Worm (Caenorhabditis elegans): Measurements from ENCODE around the gene ZC250.2.
"Not testable (repeated sequence)": the region's sequence is repeated elsewhere in the genome, so short reads cannot be mapped to it uniquely, and the experiment has no call there.

The ZC250.2 gene

ce11 chrV:5792031-5792430 lies at the start of gene ZC250.2:
Gene ZC250.2, plus strand, starts transcription at chrV:5792331.
- no peak for TF ChIP-seq ama-1 (optimal IDR thresholded peaks at IDR 0.05)
- no peak for TF ChIP-seq mdl-1 (tag; optimal IDR thresholded peaks at IDR 0.05)
- TF ChIP-seq nfya-1 (tag; optimal IDR thresholded peaks at IDR 0.05; ENCODE audit: insufficient read depth), result no peak
- TF ChIP-seq lin-15B (tag; optimal IDR thresholded peaks at IDR 0.05), result no peak
- TF ChIP-seq nhr-76 (tag; optimal IDR thresholded peaks at IDR 0.05), result no peak
- no peak for TF ChIP-seq nhr-12 (tag; optimal IDR thresholded peaks at IDR 0.05)
- no peak for TF ChIP-seq ceh-16 (tag; optimal IDR thresholded peaks at IDR 0.05)
- TF ChIP-seq R02D3.7 (tag; optimal IDR thresholded peaks at IDR 0.05), result no peak
- TF ChIP-seq ZK546.5 (tag; optimal IDR thresholded peaks at IDR 0.05), result no peak
- TF ChIP-seq ceh-28 (tag; optimal IDR thresholded peaks at IDR 0.05), result no peak

- TF ChIP-seq jun-1 (tag; optimal IDR thresholded peaks at IDR 0.05), result no peak
- no peak for TF ChIP-seq lsy-12 (tag; optimal IDR thresholded peaks at IDR 0.05)
- TF ChIP-seq egl-27 (tag; optimal IDR thresholded peaks at IDR 0.05), result no peak
- TF ChIP-seq elt-3 (tag; optimal IDR thresholded peaks at IDR 0.05), result no peak
- no peak for TF ChIP-seq elt-2 (tag; optimal IDR thresholded peaks at IDR 0.05)
- no peak for TF ChIP-seq ceh-9 (tag; optimal IDR thresholded peaks at IDR 0.05)
- no peak for TF ChIP-seq ztf-4 (tag; optimal IDR thresholded peaks at IDR 0.05)
- TF ChIP-seq nhr-28 (tag; optimal IDR thresholded peaks at IDR 0.05), result no peak
Observed at ce11 chrV:5746237-5746636, 45.9 kb upstream of the ZC250.2 start.

ce11 chrV:5747519-5747918 lies 44.6 kb upstream of the ZC250.2 start, which contains the start of gene acds-10:
Gene acds-10, plus strand, starts transcription at chrV:5747819.
- peak; percentile 31 for TF ChIP-seq elt-2 (tag; optimal IDR thresholded peaks at IDR 0.05)
- TF ChIP-seq nfya-1 (tag; optimal IDR thresholded peaks at IDR 0.05; ENCODE audit: insufficient read depth), result no peak
- peak; percentile 36 for TF ChIP-seq pqm-1 (tag; optimal IDR thresholded peaks at IDR 0.05)
- TF ChIP-seq tbx-2 (tag; optimal IDR thresholded peaks at IDR 0.05), result no peak
- TF ChIP-seq snpc-4 (tag; optimal IDR thresholded peaks at IDR 0.05), result no peak

- TF ChIP-seq nhr-12 (tag; optimal IDR thresholded peaks at IDR 0.05) (no peak), R02D3.7 (tag; optimal IDR thresholded peaks at IDR 0.05) (no peak), daf-12 (tag; optimal IDR thresholded peaks at IDR 0.05) (no peak), nhr-237 (tag; optimal IDR thresholded peaks at IDR 0.05) (no peak), sea-2 (GFP tag; optimal IDR thresholded peaks at IDR 0.05) (no peak), fkh-10 (GFP tag; optimal IDR thresholded peaks at IDR 0.05) (no peak)
Observed at ce11 chrV:5753432-5753831, 38.7 kb upstream of the ZC250.2 start, which contains the start of gene pgph-1. Gene pgph-1, minus strand, starts transcription at chrV:5753532.

ce11 chrV:5755203-5755693 lies 36.9 kb upstream of the ZC250.2 start, which contains the start of gene K09H11.11:
Gene K09H11.11, minus strand, starts transcription at chrV:5755253.
- not testable (repeated sequence) for TF ChIP-seq elt-3, lin-15B, R02D3.7 (tag; optimal IDR thresholded peaks at IDR 0.05)

- TF ChIP-seq unc-39 (tag; optimal IDR thresholded peaks at IDR 0.05) (no peak), fos-1 (tag; optimal IDR thresholded peaks at IDR 0.05) (no peak), lin-15B (tag; optimal IDR thresholded peaks at IDR 0.05) (no peak), nhr-11 (tag; optimal IDR thresholded peaks at IDR 0.05) (no peak), ceh-16 (tag; optimal IDR thresholded peaks at IDR 0.05) (no peak), nhr-77 (tag; optimal IDR thresholded peaks at IDR 0.05) (no peak), lsy-12 (tag; optimal IDR thresholded peaks at IDR 0.05) (no peak), nfya-1 (tag; optimal IDR thresholded peaks at IDR 0.05; ENCODE audit: insufficient read depth) (no peak), mml-1 (tag; optimal IDR thresholded peaks at IDR 0.05) (no peak), egl-5 (tag; optimal IDR thresholded peaks at IDR 0.05) (no peak), aly-2 (tag; optimal IDR thresholded peaks at IDR 0.05) (no peak), skn-1 (tag; optimal IDR thresholded peaks at IDR 0.05) (no peak), eor-1 (tag; optimal IDR thresholded peaks at IDR 0.05) (no peak), snpc-4 (tag; optimal IDR thresholded peaks at IDR 0.05) (no peak), nhr-76 (tag; optimal IDR thresholded peaks at IDR 0.05) (no peak)
Observed at ce11 chrV:5756193-5756592, 35.9 kb upstream of the ZC250.2 start, which contains the start of gene C53A3.3. Gene C53A3.3, plus strand, starts transcription at chrV:5756493.
